Worm (Caenorhabditis elegans) whole organism, L3 larva: Measurements from ENCODE around the gene unc-132.

Source experiments
- R02D3.7 ChIP-seq: fragments of 150-350 bp; optimal IDR thresholded peaks from 2 replicates; lab custom pipeline; 2014; ENCODE audit warnings: missing biosample characterization, missing genetic modification characterization
- ZK546.5 ChIP-seq: sonication (generic microtip); optimal IDR thresholded peaks from 2 replicates; lab custom pipeline; 2017; ENCODE audit warnings: missing biosample characterization, missing genetic modification characterization
- aly-2 ChIP-seq: fragments of 150-350 bp; optimal IDR thresholded peaks from 2 replicates; lab custom pipeline; 2014; ENCODE audit warnings: missing biosample characterization, missing genetic modification characterization
- ama-1 ChIP-seq: fragments of 150-350 bp; optimal IDR thresholded peaks from 2 replicates; lab custom pipeline; 2018
- ceh-16 ChIP-seq: sonication (generic microtip); optimal IDR thresholded peaks from 2 replicates; lab custom pipeline; 2017; ENCODE audit warnings: missing biosample characterization, missing genetic modification characterization
- ceh-9 ChIP-seq: sonication (generic microtip); optimal IDR thresholded peaks from 2 replicates; lab custom pipeline; 2018; ENCODE audit warnings: missing biosample characterization, missing genetic modification characterization
- daf-12 ChIP-seq: fragments of 150-350 bp; optimal IDR thresholded peaks from 2 replicates; lab custom pipeline; 2014; ENCODE audit warnings: missing biosample characterization, missing genetic modification reagents, missing genetic modification characterization
- egl-27 ChIP-seq: sonication (generic microtip); optimal IDR thresholded peaks from 4 replicates; lab custom pipeline; 2017; ENCODE audit warnings: missing biosample characterization, missing genetic modification reagents, missing genetic modification characterization
- egl-5 ChIP-seq: fragments of 150-350 bp; optimal IDR thresholded peaks from 2 replicates; lab custom pipeline; 2017; ENCODE audit warnings: missing biosample characterization, missing genetic modification reagents, missing genetic modification characterization, inconsistent platforms
- elt-1 ChIP-seq: fragments of 150-350 bp; optimal IDR thresholded peaks from 2 replicates; lab custom pipeline; 2014; ENCODE audit warnings: missing biosample characterization, missing genetic modification characterization
- elt-2 ChIP-seq: sonication (generic microtip); optimal IDR thresholded peaks from 2 replicates; lab custom pipeline; 2016; ENCODE audit warnings: missing genetic modification reagents, mild to moderate bottlenecking, missing genetic modification characterization, missing compliant biosample characterization
- elt-3 ChIP-seq, 3 experiments: fragments of 150-350 bp in 1 of 3; sonication (generic microtip) in 2 of 3; optimal IDR thresholded peaks; 2 replicates in 2 of 3; 4 replicates in 1 of 3; lab custom pipeline; 2014 to 2017; ENCODE audit warnings: missing biosample characterization in 3 of 3, missing genetic modification characterization in 3 of 3
- eor-1 ChIP-seq, 2 experiments: fragments of 150-350 bp; optimal IDR thresholded peaks; 2 replicates each; lab custom pipeline; 2014 to 2018; ENCODE audit warnings: missing biosample characterization in 2 of 2, missing genetic modification characterization in 2 of 2
- fkh-2 ChIP-seq: fragments of 150-350 bp; optimal IDR thresholded peaks from 2 replicates; lab custom pipeline; 2014; ENCODE audit warnings: missing biosample characterization, missing genetic modification reagents, missing genetic modification characterization
- fos-1 ChIP-seq: fragments of 150-350 bp; optimal IDR thresholded peaks from 2 replicates; lab custom pipeline; 2014; ENCODE audit warnings: missing biosample characterization, missing genetic modification characterization
- jun-1 ChIP-seq: fragments of 150-350 bp; optimal IDR thresholded peaks from 2 replicates; lab custom pipeline; 2014; ENCODE audit warnings: missing biosample characterization, missing genetic modification reagents, missing genetic modification characterization
- lin-39 ChIP-seq: fragments of 150-350 bp; optimal IDR thresholded peaks from 2 replicates; lab custom pipeline; 2018; ENCODE audit warnings: missing biosample characterization, missing genetic modification reagents, missing genetic modification characterization
- mml-1 ChIP-seq: fragments of 150-350 bp; sonication (generic microtip); optimal IDR thresholded peaks from 3 replicates; lab custom pipeline; 2014; ENCODE audit warnings: missing biosample characterization, missing genetic modification characterization
- nfya-1 ChIP-seq: sonication (generic microtip); optimal IDR thresholded peaks from 2 replicates; lab custom pipeline; 2017; ENCODE audit warnings: missing genetic modification characterization, mild to moderate bottlenecking, missing compliant biosample characterization, antibody characterized with exemption, moderate library complexity; ENCODE audit not compliant: insufficient read depth
- nhr-11 ChIP-seq: fragments of 150-350 bp; optimal IDR thresholded peaks from 2 replicates; lab custom pipeline; 2014; ENCODE audit warnings: missing biosample characterization, missing genetic modification characterization
- nhr-12 ChIP-seq: fragments of 150-350 bp; optimal IDR thresholded peaks from 2 replicates; lab custom pipeline; 2014; ENCODE audit warnings: missing biosample characterization, missing genetic modification characterization
- nhr-23 ChIP-seq: fragments of 150-350 bp; optimal IDR thresholded peaks from 2 replicates; lab custom pipeline; 2014; ENCODE audit warnings: missing biosample characterization, missing genetic modification reagents, missing genetic modification characterization
- nhr-237 ChIP-seq: fragments of 150-350 bp; optimal IDR thresholded peaks from 2 replicates; lab custom pipeline; 2014; ENCODE audit warnings: missing biosample characterization, missing genetic modification characterization
- nhr-25 ChIP-seq: sonication (generic microtip); optimal IDR thresholded peaks from 2 replicates; lab custom pipeline; 2017; ENCODE audit warnings: missing biosample characterization, missing genetic modification characterization
- nhr-67 ChIP-seq: fragments of 150-350 bp; optimal IDR thresholded peaks from 2 replicates; lab custom pipeline; 2014; ENCODE audit warnings: missing biosample characterization, missing genetic modification characterization
- nhr-76 ChIP-seq: fragments of 150-350 bp; sonication (generic microtip); optimal IDR thresholded peaks from 5 replicates; lab custom pipeline; 2014; ENCODE audit warnings: missing biosample characterization, missing genetic modification characterization
- nhr-77 ChIP-seq: fragments of 150-350 bp; optimal IDR thresholded peaks from 2 replicates; lab custom pipeline; 2014; ENCODE audit warnings: missing biosample characterization, missing genetic modification characterization
- pha-4 ChIP-seq: fragments of 150-350 bp; optimal IDR thresholded peaks from 2 replicates; lab custom pipeline; 2014; ENCODE audit warnings: missing biosample characterization, missing genetic modification reagents, missing genetic modification characterization
- pqm-1 ChIP-seq: fragments of 150-350 bp; optimal IDR thresholded peaks from 2 replicates; lab custom pipeline; 2017; ENCODE audit warnings: missing biosample characterization, missing genetic modification characterization, inconsistent platforms
- sea-2 ChIP-seq: fragments of 150-350 bp; sonication (generic microtip); optimal IDR thresholded peaks from 4 replicates; lab custom pipeline; 2014; ENCODE audit warnings: missing biosample characterization, missing genetic modification reagents, missing genetic modification characterization
- skn-1 ChIP-seq: fragments of 150-350 bp; optimal IDR thresholded peaks from 2 replicates; lab custom pipeline; 2014; ENCODE audit warnings: missing biosample characterization, missing genetic modification characterization
- snpc-4 ChIP-seq: fragments of 150-350 bp; optimal IDR thresholded peaks from 2 replicates; lab custom pipeline; 2014; ENCODE audit warnings: missing biosample characterization, missing genetic modification characterization
- tbx-2 ChIP-seq: sonication (generic microtip); optimal IDR thresholded peaks from 2 replicates; lab custom pipeline; 2016; ENCODE audit warnings: mild to moderate bottlenecking, missing genetic modification characterization, missing compliant biosample characterization
- unc-39 ChIP-seq: sonication (generic microtip); optimal IDR thresholded peaks from 4 replicates; lab custom pipeline; 2017; ENCODE audit warnings: missing biosample characterization, missing genetic modification characterization
- zag-1 ChIP-seq: fragments of 150-350 bp; optimal IDR thresholded peaks from 2 replicates; lab custom pipeline; 2014; ENCODE audit warnings: missing biosample characterization, missing genetic modification characterization
- ztf-11 ChIP-seq: fragments of 150-350 bp; optimal IDR thresholded peaks from 2 replicates; lab custom pipeline; 2014; ENCODE audit warnings: missing biosample characterization, missing genetic modification characterization
- ztf-4 ChIP-seq: fragments of 150-350 bp; optimal IDR thresholded peaks from 2 replicates; lab custom pipeline; 2014; ENCODE audit warnings: missing biosample characterization, missing genetic modification characterization

Gene unc-132

DNA sequence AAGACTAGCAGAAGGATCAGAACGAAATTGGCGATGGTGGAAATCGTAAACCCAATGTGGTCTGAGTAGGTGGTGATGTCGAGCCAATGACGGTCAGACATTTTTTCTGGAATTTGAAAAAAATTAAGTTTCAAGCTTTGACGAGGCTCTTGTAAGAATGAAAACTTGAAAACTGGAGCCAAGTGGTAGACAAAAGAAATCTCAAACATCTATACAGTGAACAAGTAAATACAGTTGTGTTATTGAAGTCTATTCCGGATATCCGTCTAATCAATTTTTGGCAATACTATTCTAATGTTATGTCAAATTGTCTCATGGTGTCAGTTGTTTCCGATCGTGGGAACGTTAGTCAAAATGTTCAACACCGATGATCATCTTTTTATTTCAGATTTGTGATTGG is 20.0 kb upstream of the unc-132 start, which contains the start of gene str-113:
str-113 (minus strand) TSS at position 101 of the 400 bp plus-strand sequence.
- TF ChIP-seq zag-1 (tag; lab: Kevin White, UChicago) (no peak), nhr-11 (tag; lab: Kevin White, UChicago) (no peak), eor-1 (tag; optimal IDR thresholded peaks at IDR 0.05; lab: Kevin White, UChicago) (no peak), R02D3.7 (tag; lab: Kevin White, UChicago) (no peak), elt-1 (tag; lab: Kevin White, UChicago) (no peak), tbx-2 (tag; lab: Kevin White, UChicago) (no peak), jun-1 (tag; lab: Kevin White, UChicago) (no peak), mml-1 (tag; lab: Kevin White, UChicago) (no peak), fos-1 (no peak), nhr-25 (tag; lab: Kevin White, UChicago) (no peak), egl-5 (tag; lab: Kevin White, UChicago) (no peak), elt-2 (tag; lab: Kevin White, UChicago) (no peak), nhr-237 (tag; lab: Kevin White, UChicago) (no peak), egl-27 (tag; lab: Kevin White, UChicago) (no peak), ZK546.5 (tag; lab: Kevin White, UChicago) (no peak), sea-2 (no peak), ceh-16 (tag; lab: Kevin White, UChicago) (no peak), nhr-77 (no peak), ceh-9 (tag; lab: Kevin White, UChicago) (no peak)
- TF ChIP-seq, all 47 proteins: peak for 0

- no peak for TF ChIP-seq fos-1
- no peak for TF ChIP-seq fkh-2 (tag; lab: Kevin White, UChicago)
- no peak for TF ChIP-seq zag-1 (tag; lab: Kevin White, UChicago)
- no peak for TF ChIP-seq skn-1 (tag; lab: Kevin White, UChicago)
- TF ChIP-seq ceh-16 (tag; lab: Kevin White, UChicago) = no peak
- no peak for TF ChIP-seq lin-39
- TF ChIP-seq ama-1 (lab: Kevin White, UChicago) = no peak
- no peak for TF ChIP-seq elt-3 (tag; optimal IDR thresholded peaks at IDR 0.05; lab: Kevin White, UChicago)
- TF ChIP-seq egl-27 (tag; lab: Kevin White, UChicago) = no peak
- TF ChIP-seq nhr-25 (tag; lab: Kevin White, UChicago) = no peak
- TF ChIP-seq unc-39 (tag; lab: Kevin White, UChicago) = no peak
- no peak for TF ChIP-seq sea-2
- TF ChIP-seq pha-4 (tag; lab: Kevin White, UChicago) = no peak
- TF ChIP-seq aly-2 = no peak
- TF ChIP-seq jun-1 (tag; lab: Kevin White, UChicago) = no peak
- TF ChIP-seq nhr-237 (tag; lab: Kevin White, UChicago) = no peak
- TF ChIP-seq ztf-11 = no peak
- TF ChIP-seq elt-1 (tag; lab: Kevin White, UChicago) = no peak
- TF ChIP-seq nhr-77 = no peak
Observed at ce11 chrV:3668464-3668863, 18.4 kb upstream of the unc-132 start, which contains the start of gene Y39H10B.2. Y39H10B.2 (plus strand) TSS chrV:3668764.

DNA sequence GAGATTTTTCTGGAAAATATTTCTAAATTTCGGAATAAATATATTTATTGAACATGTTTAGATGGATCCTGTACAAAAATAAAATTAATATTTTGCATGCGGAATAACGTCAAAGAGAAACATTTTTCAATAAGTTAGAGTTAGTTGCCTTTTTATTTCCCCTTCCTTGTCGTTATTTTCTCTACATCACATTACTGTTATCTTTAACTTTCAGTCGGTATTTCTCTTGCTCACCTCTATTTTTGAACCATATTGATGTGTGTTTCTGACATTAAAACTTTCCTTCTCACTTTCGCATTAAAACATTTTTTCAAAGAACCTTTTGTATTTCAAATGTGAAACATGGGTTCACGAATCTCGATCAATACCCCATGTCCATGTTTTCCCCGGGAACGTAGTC is 16.4 kb upstream of the unc-132 start, which contains the start of gene Y39H10B.3:
Y39H10B.3 (plus strand) TSS at position 301 of the 400 bp plus-strand sequence.
- TF ChIP-seq daf-12 (tag; lab: Kevin White, UChicago) = no peak
- TF ChIP-seq ceh-9 (tag; lab: Kevin White, UChicago) = no peak
- no peak for TF ChIP-seq skn-1 (tag; lab: Kevin White, UChicago)
- no peak for TF ChIP-seq nfya-1
- TF ChIP-seq sea-2 = no peak
- no peak for TF ChIP-seq fkh-2 (tag; lab: Kevin White, UChicago)
- no peak for TF ChIP-seq tbx-2 (tag; lab: Kevin White, UChicago)
- TF ChIP-seq nhr-237 (tag; lab: Kevin White, UChicago) = no peak
- TF ChIP-seq nhr-76 = no peak
- TF ChIP-seq nhr-67 (tag; lab: Kevin White, UChicago) = no peak
- TF ChIP-seq nhr-77 = no peak
- no peak for TF ChIP-seq nhr-11 (tag; lab: Kevin White, UChicago)
- TF ChIP-seq ZK546.5 (tag; lab: Kevin White, UChicago) = no peak
- no peak for TF ChIP-seq eor-1 (tag; optimal IDR thresholded peaks at IDR 0.05; lab: Kevin White, UChicago)
- TF ChIP-seq pha-4 (tag; lab: Kevin White, UChicago) = no peak
- TF ChIP-seq elt-2 (tag; lab: Kevin White, UChicago) = no peak
- no peak for TF ChIP-seq elt-1 (tag; lab: Kevin White, UChicago)
- TF ChIP-seq nhr-12 (tag; lab: Kevin White, UChicago) = no peak
- no peak for TF ChIP-seq snpc-4

DNA sequence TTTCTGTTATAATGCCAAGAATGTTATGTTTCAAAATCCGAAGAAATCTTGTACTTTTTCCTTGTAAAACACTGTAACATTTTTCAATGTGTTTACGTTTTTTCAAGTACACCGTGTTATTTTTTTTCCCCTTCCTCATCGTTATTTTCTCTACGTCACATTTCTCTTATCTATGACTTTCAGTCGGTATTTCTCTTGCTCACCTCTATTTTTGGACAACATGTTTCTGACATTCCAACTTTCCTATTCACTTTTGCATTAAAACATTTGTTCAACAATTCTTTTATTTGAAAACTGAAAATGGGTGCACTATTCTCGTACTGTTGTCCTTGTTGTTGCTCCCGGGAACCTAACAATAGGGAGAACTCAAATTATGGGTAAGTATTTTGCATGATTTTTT is 13.8 kb upstream of the unc-132 start, which contains the start of gene pals-33:
pals-33 (plus strand) TSS at position 301 of the 400 bp plus-strand sequence.
- no peak for TF ChIP-seq nhr-12 (tag; lab: Kevin White, UChicago)
- TF ChIP-seq nhr-11 (tag; lab: Kevin White, UChicago) = no peak
- TF ChIP-seq nhr-23 = no peak
- no peak for TF ChIP-seq ztf-4 (tag; lab: Kevin White, UChicago)
- TF ChIP-seq fos-1 = no peak
- TF ChIP-seq pqm-1 (tag; lab: Kevin White, UChicago) = no peak
- no peak for TF ChIP-seq R02D3.7 (tag; lab: Kevin White, UChicago)
- TF ChIP-seq ZK546.5 (tag; lab: Kevin White, UChicago) = no peak
- no peak for TF ChIP-seq ceh-9 (tag; lab: Kevin White, UChicago)
- no peak for TF ChIP-seq egl-27 (tag; lab: Kevin White, UChicago)
- no peak for TF ChIP-seq snpc-4
